Fruit fly (Drosophila melanogaster): ENCODE measurements around the gene ATPsyndelta.

The ATPsyndelta gene

dm6 chrX:10265213-10266017 lies 52.6 kb downstream of the ATPsyndelta start, which contains the start of gene CG12643 (continued):
- TF ChIP-seq CG15269 (tag; optimal IDR thresholded peaks at IDR 0.05) (peak; percentile 76), TFAM (GFP tag; optimal IDR thresholded peaks at IDR 0.05) (peak; percentile 30), hb (GFP tag; IDR thresholded peaks at IDR 0.05; ENCODE audit: partially characterized antibody) (no peak), tx (GFP tag; optimal IDR thresholded peaks at IDR 0.05) (peak; percentile 93), Poxn (GFP tag; IDR thresholded peaks at IDR 0.05) (no peak), sens-2 (GFP tag; IDR thresholded peaks at IDR 0.05) (peak; percentile 92), CG31224 (GFP tag; IDR thresholded peaks at IDR 0.05) (peak; percentile 73), CG3163 (GFP tag; optimal IDR thresholded peaks at IDR 0.05) (peak; percentile 79), so (GFP tag; IDR thresholded peaks at IDR 0.05) (peak; percentile 86), crol (GFP tag; IDR thresholded peaks at IDR 0.05) (peak; percentile 59; the same call in 1 of the 2 replicates), schlank (tag; optimal IDR thresholded peaks at IDR 0.05) (peak; percentile 35), ERR (GFP tag; optimal IDR thresholded peaks at IDR 0.05) (peak; percentile 94), CG4424 (GFP tag; optimal IDR thresholded peaks at IDR 0.05) (peak; percentile 92), run (tag; optimal IDR thresholded peaks at IDR 0.05) (peak; percentile 63), CG10274 (GFP tag; optimal IDR thresholded peaks at IDR 0.05) (peak; percentile 52), dimm (GFP tag; IDR thresholded peaks at IDR 0.05) (peak; percentile 83), br (optimal IDR thresholded peaks at IDR 0.05) (no peak), Fer1 (GFP tag; optimal IDR thresholded peaks at IDR 0.05) (peak; percentile 85), CG17912 (GFP tag; optimal IDR thresholded peaks at IDR 0.05) (peak; percentile 48), p53 (GFP tag; optimal IDR thresholded peaks at IDR 0.05) (peak; percentile 83), E2f1 (GFP tag; IDR thresholded peaks at IDR 0.05) (peak; percentile 91), CG13296 (GFP tag; optimal IDR thresholded peaks at IDR 0.05) (peak; percentile 84), insv (GFP tag; optimal IDR thresholded peaks at IDR 0.05) (peak; percentile 27 to 70), tgo (GFP tag; IDR thresholded peaks at IDR 0.05) (peak; percentile 90), Sin3A (optimal IDR thresholded peaks at IDR 0.05) (no peak), wek (GFP tag; optimal IDR thresholded peaks at IDR 0.05) (peak; percentile 76), CG33213 (GFP tag; optimal IDR thresholded peaks at IDR 0.05) (peak; percentile 90), CG1602 (GFP tag; optimal IDR thresholded peaks at IDR 0.05) (peak; percentile 81), CG10147 (GFP tag; optimal IDR thresholded peaks at IDR 0.05) (peak; percentile 77), CG8924 (tag; optimal IDR thresholded peaks at IDR 0.05) (peak; percentile 88), CG3281 (GFP tag; optimal IDR thresholded peaks at IDR 0.05) (peak; percentile 85), vnd (GFP tag; IDR thresholded peaks at IDR 0.05; ENCODE audit: partially characterized antibody) (no peak), CG17612 (GFP tag; IDR thresholded peaks at IDR 0.05) (peak; percentile 73), Ravus (GFP tag; IDR thresholded peaks at IDR 0.05) (peak; percentile 62), CG4707 (GFP tag; optimal IDR thresholded peaks at IDR 0.05) (peak; percentile 53), chm (GFP tag; IDR thresholded peaks at IDR 0.05) (peak; percentile 94), CG9876 (GFP tag; optimal IDR thresholded peaks at IDR 0.05) (peak; percentile 93), D19A (tag; optimal IDR thresholded peaks at IDR 0.05) (peak; percentile 95), CG5953 (GFP tag; IDR thresholded peaks at IDR 0.05) (peak; percentile 95), ATbp (GFP tag; optimal IDR thresholded peaks at IDR 0.05) (peak; percentile 94), ab (GFP tag; optimal IDR thresholded peaks at IDR 0.05) (peak; percentile 89), CTCF (GFP tag; optimal IDR thresholded peaks at IDR 0.05) (peak; percentile 49), Abd-B (GFP tag; optimal IDR thresholded peaks at IDR 0.05) (peak; percentile 60), az2 (GFP tag; optimal IDR thresholded peaks at IDR 0.05) (peak; percentile 91), emc (GFP tag; optimal IDR thresholded peaks at IDR 0.05) (peak; percentile 89), wor (GFP tag; IDR thresholded peaks at IDR 0.05) (peak; percentile 88), grau (tag; optimal IDR thresholded peaks at IDR 0.05) (peak; percentile 85), Atf3 (GFP tag; optimal IDR thresholded peaks at IDR 0.05) (peak; percentile 89), CG9797 (GFP tag; optimal IDR thresholded peaks at IDR 0.05) (peak; percentile 21), Doc3 (GFP tag; IDR thresholded peaks at IDR 0.05; ENCODE audit: partially characterized antibody) (no peak), sim (GFP tag; IDR thresholded peaks at IDR 0.05) (peak; percentile 74; the same call in 1 of the 2 replicates)

Measured in whole organism, embryonic.